Worm (Caenorhabditis elegans): Measurements from ENCODE around the gene K07H8.8.
A peak's percentile ranks its signal among the peaks of the same experiment; 100 is the strongest.

K07H8.8 gene

ce11 chrIV:8297192-8297591, 29.0 kb upstream of the K07H8.8 start, which contains the start of gene nprl-3:
Gene nprl-3 (plus strand): TSS chrIV:8297492.
- TF ChIP-seq ztf-29 (GFP tag; IDR thresholded peaks at IDR 0.05) = no peak
- TF ChIP-seq klf-2 (GFP tag; conservative IDR thresholded peaks at IDR 0.05) = no peak
- no peak for TF ChIP-seq tab-1 (GFP tag; IDR thresholded peaks at IDR 0.05)
- TF ChIP-seq flt-1 (GFP tag; IDR thresholded peaks at IDR 0.05) = no peak
- no peak for TF ChIP-seq T22C8.4 (GFP tag; IDR thresholded peaks at IDR 0.05)
- no peak for TF ChIP-seq ref-1 (GFP tag; conservative IDR thresholded peaks at IDR 0.05)

ce11 chrIV:8294650-8295049, 26.4 kb upstream of the K07H8.8 start, which contains the start of gene tbce-1:
Gene tbce-1 (plus strand): TSS chrIV:8294690.
- TF ChIP-seq ztf-29 (GFP tag; IDR thresholded peaks at IDR 0.05) (no peak), cog-1 (tag; optimal IDR thresholded peaks at IDR 0.05) (no peak), klf-2 (GFP tag; conservative IDR thresholded peaks at IDR 0.05) (no peak), med-1 (GFP tag; optimal IDR thresholded peaks at IDR 0.05; ENCODE audit: insufficient read depth) (no peak), T22C8.4 (GFP tag; IDR thresholded peaks at IDR 0.05) (no peak), flt-1 (GFP tag; IDR thresholded peaks at IDR 0.05) (no peak), ref-1 (GFP tag; conservative IDR thresholded peaks at IDR 0.05) (no peak), tab-1 (GFP tag; IDR thresholded peaks at IDR 0.05) (no peak), ztf-23 (GFP tag; IDR thresholded peaks at IDR 0.05) (no peak)

ce11 chrIV:8291232-8291631, 23.0 kb upstream of the K07H8.8 start, which contains the start of gene K07H8.2:
Gene K07H8.2 (plus strand): TSS chrIV:8291532.
- TF ChIP-seq ztf-29 (GFP tag; IDR thresholded peaks at IDR 0.05) = no peak
- TF ChIP-seq ztf-23 (GFP tag; IDR thresholded peaks at IDR 0.05) = no peak
- TF ChIP-seq tab-1 (GFP tag; IDR thresholded peaks at IDR 0.05) = no peak
- no peak for TF ChIP-seq ref-1 (GFP tag; conservative IDR thresholded peaks at IDR 0.05)
- TF ChIP-seq flt-1 (GFP tag; IDR thresholded peaks at IDR 0.05) = no peak
- no peak for TF ChIP-seq cog-1 (tag; optimal IDR thresholded peaks at IDR 0.05)
- no peak for TF ChIP-seq klf-2 (GFP tag; conservative IDR thresholded peaks at IDR 0.05)
- TF ChIP-seq T22C8.4 (GFP tag; IDR thresholded peaks at IDR 0.05) = no peak
- no peak for TF ChIP-seq med-1 (GFP tag; optimal IDR thresholded peaks at IDR 0.05; ENCODE audit: insufficient read depth)

- no peak for TF ChIP-seq cog-1 (tag; optimal IDR thresholded peaks at IDR 0.05)
- 0 out of 2 replicates have a peak, but pooled peaks have one; percentile 39 for TF ChIP-seq ztf-29 (GFP tag; IDR thresholded peaks at IDR 0.05)
Measured at ce11 chrIV:8289580-8290323, 21.5 kb upstream of the K07H8.8 start, which contains the start of gene daf-31. Gene daf-31 (plus strand): TSS chrIV:8290273.

- TF ChIP-seq ref-1 (GFP tag; conservative IDR thresholded peaks at IDR 0.05) (no peak), med-1 (GFP tag; optimal IDR thresholded peaks at IDR 0.05; ENCODE audit: insufficient read depth) (no peak)
Measured at ce11 chrIV:8289505-8289579, 21.1 kb upstream of the K07H8.8 start, which contains the start of gene nucl-1. Gene nucl-1 (minus strand): TSS chrIV:8289530.

- TF ChIP-seq klf-2 (GFP tag; conservative IDR thresholded peaks at IDR 0.05) (no peak), T22C8.4 (GFP tag; IDR thresholded peaks at IDR 0.05) (no peak), cog-1 (tag; optimal IDR thresholded peaks at IDR 0.05) (no peak), ztf-29 (GFP tag; IDR thresholded peaks at IDR 0.05) (no peak), med-1 (GFP tag; optimal IDR thresholded peaks at IDR 0.05; ENCODE audit: insufficient read depth) (no peak), flt-1 (GFP tag; IDR thresholded peaks at IDR 0.05) (no peak), tab-1 (GFP tag; IDR thresholded peaks at IDR 0.05) (no peak), ref-1 (GFP tag; conservative IDR thresholded peaks at IDR 0.05) (no peak), ztf-23 (GFP tag; IDR thresholded peaks at IDR 0.05) (no peak)
Measured at ce11 chrIV:8289105-8289504, 20.9 kb upstream of the K07H8.8 start.

- TF ChIP-seq ref-1 (GFP tag; conservative IDR thresholded peaks at IDR 0.05) (no peak), flt-1 (GFP tag; IDR thresholded peaks at IDR 0.05) (no peak), cog-1 (tag; optimal IDR thresholded peaks at IDR 0.05) (no peak), med-1 (GFP tag; optimal IDR thresholded peaks at IDR 0.05; ENCODE audit: insufficient read depth) (no peak), ztf-29 (GFP tag; IDR thresholded peaks at IDR 0.05) (no peak)
Measured at ce11 chrIV:8287287-8287686, 19.1 kb upstream of the K07H8.8 start.

- TF ChIP-seq tab-1 (GFP tag; IDR thresholded peaks at IDR 0.05) (no peak), ref-1 (GFP tag; conservative IDR thresholded peaks at IDR 0.05) (no peak), flt-1 (GFP tag; IDR thresholded peaks at IDR 0.05) (no peak)
Measured at ce11 chrIV:8286352-8286751, 18.1 kb upstream of the K07H8.8 start, which contains the start of gene K07H8.9. Gene K07H8.9 (minus strand): TSS chrIV:8286476.

- no peak for TF ChIP-seq cog-1 (tag; optimal IDR thresholded peaks at IDR 0.05)
Measured at ce11 chrIV:8283214-8283613, 15.0 kb upstream of the K07H8.8 start.

- TF ChIP-seq med-1 (GFP tag; optimal IDR thresholded peaks at IDR 0.05; ENCODE audit: insufficient read depth) = no peak
- TF ChIP-seq T22C8.4 (GFP tag; IDR thresholded peaks at IDR 0.05) = no peak
- TF ChIP-seq ref-1 (GFP tag; conservative IDR thresholded peaks at IDR 0.05) = no peak
- TF ChIP-seq cog-1 (tag; optimal IDR thresholded peaks at IDR 0.05) = no peak
- TF ChIP-seq ztf-29 (GFP tag; IDR thresholded peaks at IDR 0.05) = no peak
- TF ChIP-seq klf-2 (GFP tag; conservative IDR thresholded peaks at IDR 0.05) = no peak
Measured at ce11 chrIV:8276609-8277008, 8.4 kb upstream of the K07H8.8 start, which contains the start of gene K07H8.12. Gene K07H8.12 (minus strand): TSS chrIV:8276709.

ce11 chrIV:8275232-8275631, 7.0 kb upstream of the K07H8.8 start, which contains the start of gene K07H8.11:
Gene K07H8.11 (minus strand): TSS chrIV:8275332.
- no peak for TF ChIP-seq flt-1 (GFP tag; IDR thresholded peaks at IDR 0.05)
- no peak for TF ChIP-seq klf-2 (GFP tag; conservative IDR thresholded peaks at IDR 0.05)
- TF ChIP-seq ztf-23 (GFP tag; IDR thresholded peaks at IDR 0.05) = no peak
- TF ChIP-seq cog-1 (tag; optimal IDR thresholded peaks at IDR 0.05) = no peak
- TF ChIP-seq T22C8.4 (GFP tag; IDR thresholded peaks at IDR 0.05) = no peak
- TF ChIP-seq med-1 (GFP tag; optimal IDR thresholded peaks at IDR 0.05; ENCODE audit: insufficient read depth) = no peak
- TF ChIP-seq tab-1 (GFP tag; IDR thresholded peaks at IDR 0.05) = no peak
- TF ChIP-seq ztf-29 (GFP tag; IDR thresholded peaks at IDR 0.05) = no peak
- TF ChIP-seq ref-1 (GFP tag; conservative IDR thresholded peaks at IDR 0.05) = no peak
